Worm (Caenorhabditis elegans) whole organism, L4 larva: Measurements from ENCODE around the gene icl-1.

Source experiments
- D1046.2 ChIP-seq: fragments of 200-800 bp; sonication (Bioruptor generic); IDR thresholded peaks from 2 replicates; pipeline ENCODE4 v1.3.6; 2022; ENCODE audit warnings: missing genetic modification characterization, missing compliant biosample characterization
- F44E2.7 ChIP-seq: fragments of 200-800 bp; sonication (Bioruptor generic); IDR thresholded peaks from 2 replicates; pipeline ENCODE4 v2.1.2; 2022; ENCODE audit warnings: missing genetic modification characterization, missing compliant biosample characterization
- F49E8.2 ChIP-seq: sonication (generic microtip); optimal IDR thresholded peaks from 2 replicates; lab custom pipeline; 2016; ENCODE audit warnings: missing compliant biosample characterization, mild to moderate bottlenecking, missing genetic modification characterization, borderline replicate concordance
- R02D3.7 ChIP-seq: fragments of 150-350 bp; sonication (generic microtip); optimal IDR thresholded peaks from 3 replicates; lab custom pipeline; 2014; ENCODE audit warnings: missing biosample characterization, missing genetic modification characterization
- T26A8.4 ChIP-seq: fragments of 200-800 bp; sonication (Bioruptor generic); IDR thresholded peaks from 2 replicates; pipeline ENCODE4 v1.3.6; 2022; ENCODE audit warnings: missing genetic modification characterization, missing compliant biosample characterization
- Y105C5A.15 ChIP-seq: fragments of 200-800 bp; sonication (Bioruptor generic); IDR thresholded peaks from 2 replicates; pipeline ENCODE4 v1.3.6; 2022; ENCODE audit warnings: missing genetic modification characterization, missing compliant biosample characterization
- Y5F2A.4 ChIP-seq: fragments of 200-800 bp; sonication (Bioruptor generic); optimal IDR thresholded peaks from 2 replicates; lab custom pipeline; 2018; ENCODE audit warnings: mild to moderate bottlenecking, missing genetic modification characterization, missing compliant biosample characterization
- ZK337.2 ChIP-seq: fragments of 200-800 bp; sonication (Bioruptor generic); IDR thresholded peaks from 2 replicates; pipeline ENCODE4 v1.3.6; 2022; ENCODE audit warnings: missing genetic modification reagents, missing genetic modification characterization, missing compliant biosample characterization
- aha-1 ChIP-seq: fragments of 150-350 bp; peaks from one replicate; lab custom pipeline; 2014; ENCODE audit warnings: missing biosample characterization, missing genetic modification characterization
- aly-2 ChIP-seq: sonication (generic microtip); optimal IDR thresholded peaks from 2 replicates; lab custom pipeline; 2018; ENCODE audit warnings: missing biosample characterization, missing genetic modification characterization
- ama-1 ChIP-seq: fragments of 150-350 bp; optimal IDR thresholded peaks from 2 replicates; lab custom pipeline; 2014; ENCODE audit warnings: inconsistent platforms, mixed read lengths
- ceh-28 ChIP-seq: fragments of 150-350 bp; optimal IDR thresholded peaks from 2 replicates; lab custom pipeline; 2014; ENCODE audit warnings: missing biosample characterization, missing genetic modification reagents, missing genetic modification characterization
- ceh-62 ChIP-seq: sonication (generic microtip); optimal IDR thresholded peaks from 2 replicates; lab custom pipeline; 2017; ENCODE audit warnings: missing biosample characterization, missing genetic modification characterization
- ces-1 ChIP-seq: fragments of 150-350 bp; sonication (generic microtip); optimal IDR thresholded peaks from 4 replicates; lab custom pipeline; 2014; ENCODE audit warnings: missing biosample characterization, missing genetic modification reagents, missing genetic modification characterization
- ctbp-1 ChIP-seq: fragments of 200-800 bp; sonication (Bioruptor generic); IDR thresholded peaks from 2 replicates; pipeline ENCODE4 v1.3.6; 2022; ENCODE audit warnings: missing genetic modification reagents, missing genetic modification characterization, missing compliant biosample characterization
- daf-16 ChIP-seq, 3 experiments: sonication (generic microtip); optimal IDR thresholded peaks; 2 replicates each; lab custom pipeline; 2016 to 2017; ENCODE audit warnings: missing genetic modification characterization in 3 of 3, missing genetic modification reagents in 3 of 3, mild to moderate bottlenecking in 2 of 3, missing compliant biosample characterization in 2 of 3, missing biosample characterization in 1 of 3, moderate library complexity in 1 of 3
- daf-19 ChIP-seq: fragments of 200-800 bp; sonication (Bioruptor generic); conservative IDR thresholded peaks from 2 replicates; pipeline ENCODE4 v1.3.6; 2022; ENCODE audit warnings: missing genetic modification characterization, missing compliant biosample characterization
- daf-8 ChIP-seq: fragments of 200-800 bp; sonication (Bioruptor generic); IDR thresholded peaks from 2 replicates; pipeline ENCODE4 v1.3.6; 2022; ENCODE audit warnings: missing genetic modification characterization, missing compliant biosample characterization
- dmd-6 ChIP-seq: fragments of 200-800 bp; sonication (Bioruptor generic); IDR thresholded peaks from 2 replicates; pipeline ENCODE4 v1.3.6; 2022; ENCODE audit warnings: missing genetic modification reagents, missing genetic modification characterization, missing compliant biosample characterization
- fkh-10 ChIP-seq: fragments of 150-350 bp; optimal IDR thresholded peaks from 2 replicates; lab custom pipeline; 2014; ENCODE audit warnings: missing biosample characterization, missing genetic modification reagents, missing genetic modification characterization
- gei-8 ChIP-seq: fragments of 200-800 bp; sonication (Bioruptor generic); optimal IDR thresholded peaks from 2 replicates; lab custom pipeline; 2018; ENCODE audit warnings: mild to moderate bottlenecking, missing genetic modification characterization, missing compliant biosample characterization
- hif-1 ChIP-seq, 2 experiments: sonication (generic microtip); optimal IDR thresholded peaks; 2 replicates each; lab custom pipeline; 2016 to 2017; ENCODE audit warnings: missing compliant biosample characterization in 2 of 2, missing genetic modification characterization in 2 of 2, missing genetic modification reagents in 2 of 2, missing genotype in 2 of 2, mild to moderate bottlenecking in 1 of 2
- hmg-1.1 ChIP-seq: fragments of 200-800 bp; sonication (Bioruptor generic); IDR thresholded peaks from 2 replicates; pipeline ENCODE4 v1.3.6; 2022; ENCODE audit warnings: missing genetic modification reagents, missing genetic modification characterization, missing compliant biosample characterization
- lim-7 ChIP-seq: fragments of 200-800 bp; sonication (Bioruptor generic); IDR thresholded peaks from 2 replicates; pipeline ENCODE4 v1.3.6; 2022; ENCODE audit warnings: missing genetic modification characterization, missing compliant biosample characterization
- lin-1 ChIP-seq: fragments of 200-800 bp; sonication (Bioruptor generic); IDR thresholded peaks from 2 replicates; pipeline ENCODE4 v1.3.6; 2022; ENCODE audit warnings: missing genetic modification reagents, missing genetic modification characterization, missing compliant biosample characterization
- lin-38 ChIP-seq: fragments of 200-800 bp; sonication (Bioruptor generic); IDR thresholded peaks from 2 replicates; pipeline ENCODE4 v1.3.6; 2022; ENCODE audit warnings: missing genetic modification reagents, missing genetic modification characterization, missing compliant biosample characterization
- lir-3 ChIP-seq: sonication (generic microtip); optimal IDR thresholded peaks from 2 replicates; lab custom pipeline; 2016; ENCODE audit warnings: mild to moderate bottlenecking, missing genetic modification characterization, missing compliant biosample characterization
- madf-5 ChIP-seq, 2 experiments: fragments of 200-800 bp; sonication (Bioruptor generic); IDR thresholded peaks; 2 replicates each; pipeline ENCODE4 v1.3.6; 2022; ENCODE audit warnings: missing compliant biosample characterization in 2 of 2, missing genetic modification characterization in 2 of 2
- mdl-1 ChIP-seq, 2 experiments: fragments of 150-350 bp in 1 of 2; sonication (generic microtip) in 1 of 2; optimal IDR thresholded peaks; 2 replicates each; lab custom pipeline; 2014 to 2017; ENCODE audit warnings: missing biosample characterization in 2 of 2, missing genetic modification characterization in 2 of 2
- mxl-3 ChIP-seq: fragments of 200-800 bp; sonication (Bioruptor generic); optimal IDR thresholded peaks from 2 replicates; lab custom pipeline; 2018; ENCODE audit warnings: mild to moderate bottlenecking, missing genetic modification characterization, missing compliant biosample characterization
- nhr-10 ChIP-seq: fragments of 150-350 bp; optimal IDR thresholded peaks from 2 replicates; lab custom pipeline; 2014; ENCODE audit warnings: missing biosample characterization, missing genetic modification characterization
- nhr-102 ChIP-seq: sonication (generic microtip); optimal IDR thresholded peaks from 2 replicates; lab custom pipeline; 2016; ENCODE audit warnings: mild to moderate bottlenecking, missing genetic modification characterization, moderate library complexity, missing compliant biosample characterization
- nhr-25 ChIP-seq: sonication (generic microtip); optimal IDR thresholded peaks from 2 replicates; lab custom pipeline; 2017; ENCODE audit warnings: missing genetic modification characterization, mild to moderate bottlenecking, missing compliant biosample characterization, antibody characterized with exemption, moderate library complexity, borderline replicate concordance; ENCODE audit not compliant: insufficient read depth
- nhr-41 ChIP-seq: fragments of 200-800 bp; sonication (Bioruptor generic); IDR thresholded peaks from 2 replicates; pipeline ENCODE4 v1.3.6; 2022; ENCODE audit warnings: missing genetic modification reagents, missing genetic modification characterization, missing compliant biosample characterization
- nhr-42 ChIP-seq: fragments of 200-800 bp; sonication (Bioruptor generic); IDR thresholded peaks from 2 replicates; pipeline ENCODE4 v1.3.6; 2022; ENCODE audit warnings: missing genetic modification characterization, missing compliant biosample characterization
- nhr-48 ChIP-seq: sonication (generic microtip); optimal IDR thresholded peaks from 2 replicates; lab custom pipeline; 2016; ENCODE audit warnings: mild to moderate bottlenecking, missing genetic modification characterization, missing compliant biosample characterization
- nhr-76 ChIP-seq: fragments of 150-350 bp; optimal IDR thresholded peaks from 2 replicates; lab custom pipeline; 2014; ENCODE audit warnings: missing biosample characterization, missing genetic modification characterization
- nhr-77 ChIP-seq: fragments of 150-350 bp; optimal IDR thresholded peaks from 2 replicates; lab custom pipeline; 2014; ENCODE audit warnings: missing biosample characterization, missing genetic modification characterization
- pqm-1 ChIP-seq: sonication (generic microtip); optimal IDR thresholded peaks from 2 replicates; lab custom pipeline; 2017; ENCODE audit warnings: missing biosample characterization, missing genetic modification characterization
- skn-1 ChIP-seq: fragments of 150-350 bp; optimal IDR thresholded peaks from 2 replicates; lab custom pipeline; 2014; ENCODE audit warnings: missing biosample characterization, missing genetic modification characterization
- snpc-4 ChIP-seq: fragments of 150-350 bp; optimal IDR thresholded peaks from 2 replicates; lab custom pipeline; 2014; ENCODE audit warnings: missing biosample characterization, missing genetic modification characterization
- spr-3 ChIP-seq: fragments of 200-800 bp; sonication (Bioruptor generic); optimal IDR thresholded peaks from 2 replicates; lab custom pipeline; 2018; ENCODE audit warnings: mild to moderate bottlenecking, missing genetic modification characterization, missing compliant biosample characterization
- tag-97 ChIP-seq: fragments of 200-800 bp; sonication (Bioruptor generic); IDR thresholded peaks from 2 replicates; pipeline ENCODE4 v1.3.6; 2022; ENCODE audit warnings: missing genetic modification characterization, missing compliant biosample characterization
- tra-1 ChIP-seq: fragments of 200-800 bp; sonication (Bioruptor generic); IDR thresholded peaks from 2 replicates; pipeline ENCODE4 v1.3.6; 2022; ENCODE audit warnings: missing genetic modification reagents, missing genetic modification characterization, missing compliant biosample characterization
- unc-62 ChIP-seq, 3 experiments: fragments of 150-350 bp in 1 of 3; sonication (generic microtip); optimal IDR thresholded peaks in 2 of 3; peaks in 1 of 3; 1 replicate in 1 of 3; 2 replicates in 2 of 3; lab custom pipeline; 2014 to 2017; ENCODE audit warnings: missing biosample characterization in 3 of 3, missing genetic modification characterization in 3 of 3, missing genetic modification reagents in 3 of 3, missing genotype in 1 of 3
- vab-7 ChIP-seq: fragments of 200-800 bp; sonication (Bioruptor generic); IDR thresholded peaks from 2 replicates; pipeline ENCODE4 v1.3.6; 2022; ENCODE audit warnings: missing genetic modification reagents, missing genetic modification characterization, missing compliant biosample characterization
- zag-1 ChIP-seq: fragments of 150-350 bp; optimal IDR thresholded peaks from 2 replicates; lab custom pipeline; 2014; ENCODE audit warnings: missing biosample characterization, missing genetic modification characterization
- zip-2 ChIP-seq: fragments of 150-350 bp; optimal IDR thresholded peaks from 2 replicates; lab custom pipeline; 2014; ENCODE audit warnings: missing biosample characterization, missing genetic modification characterization
- ztf-11 ChIP-seq: fragments of 150-350 bp; optimal IDR thresholded peaks from 2 replicates; lab custom pipeline; 2014; ENCODE audit warnings: missing biosample characterization, missing genetic modification characterization

Gene icl-1

DNA sequence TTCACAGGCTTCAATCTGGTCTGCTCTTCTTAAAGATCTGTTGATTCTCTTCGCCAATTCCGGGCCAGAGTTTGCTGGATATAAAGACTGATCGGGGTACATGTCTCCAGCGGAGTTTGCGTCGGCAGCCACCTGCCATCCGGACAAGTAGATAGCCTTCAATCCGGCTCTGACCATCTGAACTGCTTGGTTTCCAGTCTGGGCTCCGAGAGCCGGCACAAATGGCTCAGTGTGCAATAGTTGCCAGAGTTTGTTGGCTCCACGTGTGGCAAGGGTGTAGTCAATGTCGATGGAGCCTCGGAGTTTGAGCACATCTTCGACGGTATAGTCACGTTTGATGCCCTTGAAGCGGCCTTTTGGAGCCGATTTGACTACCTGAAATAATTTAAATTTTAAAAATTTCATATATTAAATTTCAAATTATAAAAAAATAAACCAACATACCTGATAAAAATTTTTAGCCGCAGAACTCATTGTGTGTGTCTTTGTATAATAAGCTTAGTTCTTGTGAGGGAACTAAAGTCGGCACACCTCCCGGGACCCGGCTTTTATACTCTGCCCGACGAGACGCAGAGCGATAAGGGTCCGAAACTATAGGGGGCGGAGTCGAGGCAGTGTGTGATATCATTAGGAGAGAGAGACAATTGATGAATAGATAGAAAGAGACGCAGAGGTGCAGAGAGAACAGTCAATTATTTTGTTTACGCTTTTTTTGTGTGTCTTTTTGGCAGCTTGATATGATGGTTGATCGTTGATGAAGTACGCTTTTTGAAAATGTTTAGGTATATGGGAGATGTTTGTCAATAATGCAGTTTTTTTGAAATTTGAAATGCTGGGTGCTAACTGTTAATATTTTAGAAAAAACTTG, at the start of gene icl-1, which contains the start of gene srh-2:
Gene icl-1 (minus strand): TSS at position 521 of the 868 bp plus-strand sequence.
Gene srh-2 (plus strand): TSS at position 818 of the 868 bp plus-strand sequence.
- TF ChIP-seq ces-1 (no peak), madf-5 (GFP tag; IDR thresholded peaks at IDR 0.05; lab: Robert Waterston, UW) (0 out of 4 replicates have a peak, but pooled peaks of 1 of the 2 experiments have one; percentile 25), nhr-10 (tag; lab: Kevin White, UChicago) (peak; percentile 64), lir-3 (tag; lab: Kevin White, UChicago) (no peak), tra-1 (GFP tag; lab: Robert Waterston, UW) (no peak; the same call in 1 of the 2 replicates), ceh-62 (tag; lab: Kevin White, UChicago) (no peak), spr-3 (peak; percentile 48), tag-97 (no peak), zag-1 (tag; lab: Kevin White, UChicago) (no peak), ZK337.2 (no peak), lin-38 (GFP tag; lab: Robert Waterston, UW) (no peak; the same call in 1 of the 2 replicates), nhr-102 (tag; lab: Kevin White, UChicago) (peak; percentile 52), gei-8 (GFP tag; lab: Kevin White, UChicago) (no peak), ctbp-1 (GFP tag; lab: Robert Waterston, UW) (peak; percentile 6), ceh-28 (tag; lab: Kevin White, UChicago) (no peak), Y5F2A.4 (GFP tag; lab: Kevin White, UChicago) (peak; percentile 65), daf-19 (peak; percentile 68; the same call in 1 of the 2 replicates), fkh-10 (GFP tag; lab: Kevin White, UChicago) (no peak), mxl-3 (GFP tag; lab: Kevin White, UChicago) (no peak), hif-1 (tag; optimal IDR thresholded peaks at IDR 0.05; lab: Kevin White, UChicago) (no peak), nhr-48 (tag; lab: Kevin White, UChicago) (peak; percentile 40), Y105C5A.15 (GFP tag; lab: Robert Waterston, UW) (no peak), aha-1 (tag; lab: Kevin White, UChicago) (peak; percentile 90), zip-2 (tag; lab: Kevin White, UChicago) (no peak), aly-2 (no peak), nhr-76 (tag; lab: Kevin White, UChicago) (no peak), snpc-4 (no peak), D1046.2 (no peak; the same call in 1 of the 2 replicates), lim-7 (GFP tag; lab: Robert Waterston, UW) (no peak), nhr-77 (tag; lab: Kevin White, UChicago) (peak; percentile 29), dmd-6 (GFP tag; lab: Robert Waterston, UW) (peak; percentile 32; the same call in 1 of the 2 replicates), lin-1 (GFP tag; lab: Robert Waterston, UW) (0 out of 2 replicates have a peak, but pooled peaks have one; percentile 23), ama-1 (lab: Kevin White, UChicago) (peak; percentile 95), daf-16 (GFP tag; optimal IDR thresholded peaks at IDR 0.05; lab: Kevin White, UChicago) (peak; percentile 50 to 83), daf-16 (tag; optimal IDR thresholded peaks at IDR 0.05; lab: Kevin White, UChicago) (peak; percentile 97), F49E8.2 (tag; lab: Kevin White, UChicago) (no peak), nhr-42 (GFP tag; lab: Robert Waterston, UW) (0 out of 2 replicates have a peak, but pooled peaks have one; percentile 46), R02D3.7 (tag; lab: Kevin White, UChicago) (no peak), ztf-11 (tag; lab: Kevin White, UChicago) (no peak), hmg-1.1 (GFP tag; lab: Robert Waterston, UW) (peak; percentile 42; the same call in 1 of the 2 replicates), skn-1 (tag; lab: Kevin White, UChicago) (no peak), unc-62 (GFP tag; optimal IDR thresholded peaks at IDR 0.05 in 1 of 2; lab: Kevin White, UChicago) (no peak), unc-62 (tag; optimal IDR thresholded peaks at IDR 0.05; lab: Kevin White, UChicago) (no peak), nhr-25 (tag; lab: Kevin White, UChicago) (no peak), T26A8.4 (GFP tag; lab: Robert Waterston, UW) (peak; percentile 91), mdl-1 (tag; optimal IDR thresholded peaks at IDR 0.05; lab: Kevin White, UChicago) (peak; percentile 66 to 75), pqm-1 (tag; lab: Kevin White, UChicago) (no peak), daf-8 (GFP tag; lab: Robert Waterston, UW) (no peak), F44E2.7 (GFP tag; lab: Robert Waterston, UW) (no peak), vab-7 (GFP tag; lab: Robert Waterston, UW) (no peak), nhr-41 (no peak)
